Fruit fly (Drosophila melanogaster): ENCODE results near the gene ApepP.

The ApepP gene

dm6 chr2L:16887660-16888573 lies 22.3 kb downstream of the ApepP start, which contains the start of the genes osi and tweek (continued):
- TF ChIP-seq ci (GFP tag; IDR thresholded peaks at IDR 0.05) = no peak
- TF ChIP-seq NFAT (GFP tag; IDR thresholded peaks at IDR 0.05) = peak; percentile 84
- TF ChIP-seq grn (GFP tag; optimal IDR thresholded peaks at IDR 0.05) = peak; percentile 32
- TF ChIP-seq CG4404 (GFP tag; IDR thresholded peaks at IDR 0.05) = peak; percentile 53
- peak; percentile 21; the same call in 1 of the 2 replicates for TF ChIP-seq CG10366 (GFP tag; IDR thresholded peaks at IDR 0.05)
- TF ChIP-seq Doc3 (GFP tag; IDR thresholded peaks at IDR 0.05; ENCODE audit: partially characterized antibody) = peak; percentile 89
- peak; percentile 87 for TF ChIP-seq Opbp (GFP tag; IDR thresholded peaks at IDR 0.05; ENCODE audit: partially characterized antibody)
- TF ChIP-seq Camta (GFP tag; optimal IDR thresholded peaks at IDR 0.05) = peak; percentile 62
- TF ChIP-seq sug (tag; optimal IDR thresholded peaks at IDR 0.05) = peak; percentile 57
- 0 out of 2 replicates have a peak, but pooled peaks have one; percentile 16 for TF ChIP-seq Ada2b (GFP tag; IDR thresholded peaks at IDR 0.05)
- TF ChIP-seq fu2 (GFP tag; optimal IDR thresholded peaks at IDR 0.05) = peak; percentile 56
- TF ChIP-seq hbn (GFP tag; IDR thresholded peaks at IDR 0.05; ENCODE audit: partially characterized antibody) = peak; percentile 70
- TF ChIP-seq CTCF (GFP tag; optimal IDR thresholded peaks at IDR 0.05) = no peak
- TF ChIP-seq dan (GFP tag; IDR thresholded peaks at IDR 0.05) = no peak
- TF ChIP-seq vnd (GFP tag; IDR thresholded peaks at IDR 0.05; ENCODE audit: partially characterized antibody) = peak; percentile 87
- peak; percentile 76 for TF ChIP-seq ato (GFP tag; IDR thresholded peaks at IDR 0.05; ENCODE audit: partially characterized antibody)
- no peak for TF ChIP-seq D19A (tag; optimal IDR thresholded peaks at IDR 0.05)
- no peak for TF ChIP-seq CG10959 (GFP tag; IDR thresholded peaks at IDR 0.05)
- TF ChIP-seq CG7372 (GFP tag; IDR thresholded peaks at IDR 0.05) = 0 out of 2 replicates have a peak, but pooled peaks have one; percentile 9
- peak; percentile 44; the same call in 1 of the 2 replicates for TF ChIP-seq klu (GFP tag; IDR thresholded peaks at IDR 0.05)
- TF ChIP-seq CG3838 (GFP tag; optimal IDR thresholded peaks at IDR 0.05) = peak; percentile 17
- peak; percentile 70 for TF ChIP-seq CG1602 (GFP tag; optimal IDR thresholded peaks at IDR 0.05)
- TF ChIP-seq pfk (GFP tag; optimal IDR thresholded peaks at IDR 0.05) = no peak
- no peak for TF ChIP-seq CG2712 (tag; optimal IDR thresholded peaks at IDR 0.05)
- TF ChIP-seq CG6654 (GFP tag; optimal IDR thresholded peaks at IDR 0.05) = no peak
- TF ChIP-seq CG4707 (GFP tag; optimal IDR thresholded peaks at IDR 0.05) = no peak
- no peak for TF ChIP-seq oc (tag; optimal IDR thresholded peaks at IDR 0.05)
- peak; percentile 33 for TF ChIP-seq CG10267 (tag; optimal IDR thresholded peaks at IDR 0.05)
- TF ChIP-seq Myb (GFP tag; optimal IDR thresholded peaks at IDR 0.05) = peak; percentile 25
- peak; percentile 94 for TF ChIP-seq Sry-δ (GFP tag; optimal IDR thresholded peaks at IDR 0.05)
- TF ChIP-seq Hr3 (GFP tag; optimal IDR thresholded peaks at IDR 0.05) = peak; percentile 86
- TF ChIP-seq CG18619 (GFP tag; optimal IDR thresholded peaks at IDR 0.05) = peak; percentile 59
- 0 out of 2 replicates have a peak, but pooled peaks have one; percentile 52 for TF ChIP-seq sob (GFP tag; IDR thresholded peaks at IDR 0.05)
- TF ChIP-seq tgo (GFP tag; IDR thresholded peaks at IDR 0.05) = peak; percentile 46; the same call in 1 of the 3 replicates
- no peak for TF ChIP-seq Hr78 (GFP tag; optimal IDR thresholded peaks at IDR 0.05)
- peak; percentile 15 for TF ChIP-seq ab (GFP tag; optimal IDR thresholded peaks at IDR 0.05)
- TF ChIP-seq CG18476 (GFP tag; optimal IDR thresholded peaks at IDR 0.05) = peak; percentile 35
- 0 out of 2 replicates have a peak, but pooled peaks have one; percentile 8 for TF ChIP-seq CG17328 (GFP tag; IDR thresholded peaks at IDR 0.05)
- TF ChIP-seq nau (GFP tag; optimal IDR thresholded peaks at IDR 0.05) = no peak
- TF ChIP-seq trh (GFP tag; optimal IDR thresholded peaks at IDR 0.05) = peak; percentile 47
- TF ChIP-seq CG3163 (GFP tag; optimal IDR thresholded peaks at IDR 0.05) = no peak
- TF ChIP-seq CG30431 (GFP tag; optimal IDR thresholded peaks at IDR 0.05) = peak; percentile 37
- peak; percentile 34 for TF ChIP-seq Six4 (GFP tag; optimal IDR thresholded peaks at IDR 0.05)
- TF ChIP-seq CG12942 (GFP tag; optimal IDR thresholded peaks at IDR 0.05) = peak; percentile 67
- peak; percentile 71 for TF ChIP-seq Dek (tag; optimal IDR thresholded peaks at IDR 0.05)
- peak; percentile 63 for TF ChIP-seq mam (GFP tag; optimal IDR thresholded peaks at IDR 0.05)
- peak; percentile 93 for TF ChIP-seq Ets65A (GFP tag)
- no peak for TF ChIP-seq ase (GFP tag; IDR thresholded peaks at IDR 0.05)
- TF ChIP-seq CG2129 (GFP tag; IDR thresholded peaks at IDR 0.05; ENCODE audit: partially characterized antibody) = peak; percentile 40; the same call in 1 of the 2 replicates
